Fruit fly (Drosophila melanogaster): ENCODE measurements around the gene Lmpt.

DNA sequence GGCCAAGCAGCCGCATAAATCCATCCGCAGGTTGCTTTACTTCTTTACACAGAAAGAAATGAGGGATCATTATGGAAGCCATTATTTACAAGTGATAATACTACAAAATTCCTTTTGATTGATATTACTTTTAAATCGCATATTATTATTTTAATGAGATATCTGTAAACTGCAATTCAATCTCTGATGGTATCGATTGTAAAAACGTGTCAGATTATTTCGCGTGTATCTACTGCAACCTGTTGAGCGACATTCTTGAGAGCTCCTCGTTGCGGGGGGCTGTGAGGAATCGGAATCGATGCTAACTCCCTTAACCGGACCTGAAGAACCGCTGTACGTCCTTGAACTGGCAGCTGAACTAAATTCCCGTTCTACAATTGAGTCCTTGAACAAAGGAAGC is 47.0 kb upstream of the Lmpt start:
- TF ChIP-seq Sin3A (optimal IDR thresholded peaks at IDR 0.05) (no peak), insv (optimal IDR thresholded peaks at IDR 0.05) (no peak), h (optimal IDR thresholded peaks at IDR 0.05) (no peak), psq (optimal IDR thresholded peaks at IDR 0.05) (no peak), Myc (optimal IDR thresholded peaks at IDR 0.05) (no peak)
